Fruit fly (Drosophila melanogaster): ENCODE data around the gene PolZ2.
A peak's percentile ranks its signal among the peaks of the same experiment; 100 is the strongest.

PolZ2 gene

DNA sequence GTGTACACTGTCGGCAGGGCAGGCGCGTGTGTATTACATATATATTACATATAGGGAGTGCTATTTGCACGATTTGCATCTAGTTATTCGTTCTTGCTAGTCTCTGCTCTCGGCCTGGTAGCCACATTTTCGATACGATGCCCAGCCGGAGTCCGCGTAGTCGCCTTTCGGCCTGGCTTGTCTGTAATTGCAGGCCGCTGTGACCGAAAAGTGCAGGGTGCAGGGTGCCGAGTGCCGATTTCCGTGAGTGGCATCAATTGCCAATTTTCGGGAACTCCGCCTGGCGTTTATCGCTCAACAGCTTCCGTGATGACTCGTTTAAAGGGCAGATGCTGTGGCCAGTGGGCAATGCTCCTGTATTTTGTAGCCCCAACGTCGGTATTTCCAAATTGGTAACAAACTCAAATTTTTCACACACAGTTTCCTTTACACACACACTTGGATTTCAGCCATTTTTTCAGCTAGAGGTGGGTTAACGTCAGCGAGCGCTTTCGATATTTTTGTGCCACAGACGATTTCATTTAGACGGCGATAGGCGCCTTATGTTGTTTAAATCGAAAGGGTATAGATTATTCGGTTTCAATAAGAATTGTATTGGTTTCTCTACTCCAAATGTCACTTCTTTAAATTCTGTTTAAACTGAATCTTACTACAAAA is 682 bp upstream of the PolZ2 start, which contains the start of gene CG2926 (continued):
- TF ChIP-seq CG18476 (GFP tag; optimal IDR thresholded peaks at IDR 0.05) = no peak
- TF ChIP-seq CG17912 (GFP tag; optimal IDR thresholded peaks at IDR 0.05) = peak; percentile 35
- no peak for TF ChIP-seq CG1603 (tag; optimal IDR thresholded peaks at IDR 0.05)
- TF ChIP-seq row (GFP tag; IDR thresholded peaks at IDR 0.05) = peak; percentile 90
- TF ChIP-seq prd (optimal IDR thresholded peaks at IDR 0.05) = no peak
- peak; percentile 31; the same call in 1 of the 3 replicates for TF ChIP-seq prd (GFP tag; IDR thresholded peaks at IDR 0.05)
- no peak for TF ChIP-seq Ssrp (tag; optimal IDR thresholded peaks at IDR 0.05)
- TF ChIP-seq HLH3B (GFP tag; IDR thresholded peaks at IDR 0.05) = 0 out of 2 replicates have a peak, but pooled peaks have one; percentile 6
- TF ChIP-seq Sry-β (GFP tag; optimal IDR thresholded peaks at IDR 0.05) = no peak
- no peak for TF ChIP-seq croc (GFP tag; conservative IDR thresholded peaks at IDR 0.05)
- TF ChIP-seq esg (GFP tag; conservative IDR thresholded peaks at IDR 0.05) = no peak
- no peak for TF ChIP-seq scrt (GFP tag; optimal IDR thresholded peaks at IDR 0.05)
- peak in 1 of 2 experiments; percentile 51 for TF ChIP-seq chif (GFP tag; optimal IDR thresholded peaks at IDR 0.05)
- peak; percentile 81 for TF ChIP-seq Dref (GFP tag; IDR thresholded peaks at IDR 0.05)
- no peak for TF ChIP-seq ftz-f1 (GFP tag; optimal IDR thresholded peaks at IDR 0.05)
- TF ChIP-seq tin (GFP tag; optimal IDR thresholded peaks at IDR 0.05) = peak; percentile 29
- no peak for TF ChIP-seq Hr39 (optimal IDR thresholded peaks at IDR 0.05)
- no peak for TF ChIP-seq CG7556 (GFP tag; optimal IDR thresholded peaks at IDR 0.05)
- TF ChIP-seq ATbp (GFP tag; optimal IDR thresholded peaks at IDR 0.05) = no peak
- no peak for TF ChIP-seq ems (GFP tag; optimal IDR thresholded peaks at IDR 0.05)
- no peak for TF ChIP-seq CG17359 (tag; optimal IDR thresholded peaks at IDR 0.05)
- peak; percentile 6 for TF ChIP-seq CG7928 (GFP tag; optimal IDR thresholded peaks at IDR 0.05)
- TF ChIP-seq sim (GFP tag; IDR thresholded peaks at IDR 0.05) = no peak
- no peak for TF ChIP-seq Camta (GFP tag; optimal IDR thresholded peaks at IDR 0.05)
- TF ChIP-seq nmo (GFP tag; optimal IDR thresholded peaks at IDR 0.05) = peak; percentile 37
- no peak for TF ChIP-seq CG11093 (GFP tag; IDR thresholded peaks at IDR 0.05)
- peak; percentile 39 for TF ChIP-seq CG7786 (GFP tag; optimal IDR thresholded peaks at IDR 0.05)
- 0 out of 3 replicates have a peak, but pooled peaks have one; percentile 20 for TF ChIP-seq Optix (GFP tag; IDR thresholded peaks at IDR 0.05)
- TF ChIP-seq CG8924 (tag; optimal IDR thresholded peaks at IDR 0.05) = no peak
- peak; percentile 63 for TF ChIP-seq CG15514 (GFP tag; optimal IDR thresholded peaks at IDR 0.05)
- no peak for TF ChIP-seq B-H1 (GFP tag; IDR thresholded peaks at IDR 0.05)
- peak; percentile 65 for TF ChIP-seq CG3995 (GFP tag; optimal IDR thresholded peaks at IDR 0.05)
- no peak for TF ChIP-seq lola (GFP tag; optimal IDR thresholded peaks at IDR 0.05)
- TF ChIP-seq yki (optimal IDR thresholded peaks at IDR 0.05) = no peak
- no peak for TF ChIP-seq CG17361 (GFP tag; IDR thresholded peaks at IDR 0.05)
- no peak for TF ChIP-seq Six4 (GFP tag; optimal IDR thresholded peaks at IDR 0.05)
- TF ChIP-seq Eip74EF (GFP tag; optimal IDR thresholded peaks at IDR 0.05) = no peak
- TF ChIP-seq CG4424 (GFP tag; optimal IDR thresholded peaks at IDR 0.05) = no peak
- TF ChIP-seq Ets65A (GFP tag) = peak; percentile 93
- TF ChIP-seq bowl (GFP tag; IDR thresholded peaks at IDR 0.05) = no peak
- peak; percentile 96 for TF ChIP-seq Sry-δ (GFP tag; optimal IDR thresholded peaks at IDR 0.05)
- TF ChIP-seq CG32772 (GFP tag; IDR thresholded peaks at IDR 0.05) = no peak
- no peak for TF ChIP-seq CG6813 (GFP tag; optimal IDR thresholded peaks at IDR 0.05)
- TF ChIP-seq CG14860 (GFP tag; IDR thresholded peaks at IDR 0.05; ENCODE audit: partially characterized antibody) = peak; percentile 85
- peak; percentile 59 for TF ChIP-seq nerfin-2 (GFP tag; IDR thresholded peaks at IDR 0.05; ENCODE audit: partially characterized antibody)
- TF ChIP-seq CG11247 (GFP tag; IDR thresholded peaks at IDR 0.05) = peak; percentile 26; the same call in 1 of the 2 replicates
- TF ChIP-seq CG9215 (GFP tag; IDR thresholded peaks at IDR 0.05) = no peak
- peak; percentile 15 for TF ChIP-seq CG34376 (GFP tag; optimal IDR thresholded peaks at IDR 0.05)
- peak; percentile 80 for TF ChIP-seq CG34224 (GFP tag; IDR thresholded peaks at IDR 0.05; ENCODE audit: partially characterized antibody)
- no peak for TF ChIP-seq aop (GFP tag; IDR thresholded peaks at IDR 0.05)
- TF ChIP-seq Dfd (GFP tag; optimal IDR thresholded peaks at IDR 0.05) = no peak

Measured in whole organism, embryonic.